Worm (Caenorhabditis elegans): ENCODE measurements around the gene tba-4.
"Not testable (repeated sequence)": the region's sequence is repeated elsewhere in the genome, so short reads cannot be mapped to it uniquely, and the experiment has no call there.

Gene tba-4

DNA sequence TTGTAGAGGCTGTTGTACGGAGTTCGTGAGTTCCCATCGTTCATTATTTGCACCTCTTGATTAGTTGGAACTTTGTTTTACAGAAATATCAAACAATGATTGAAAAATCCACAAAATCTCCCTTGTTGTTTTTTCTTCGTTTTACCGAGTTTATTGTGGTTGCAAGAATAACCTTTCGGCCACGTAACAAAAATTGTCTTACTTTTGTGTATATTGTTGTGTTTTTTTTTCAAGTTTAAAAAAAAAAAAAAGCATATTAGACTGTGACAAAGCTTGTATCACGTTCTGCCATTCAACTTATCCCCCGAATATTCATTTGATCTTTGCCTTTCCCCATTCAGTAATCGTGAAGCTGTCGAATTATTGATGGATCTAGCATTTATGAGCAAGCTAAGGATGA is 1.3 kb upstream of the tba-4 start, which contains the start of gene F44F4.10:
Gene F44F4.10 (minus strand): TSS at position 101 of the 400 bp plus-strand sequence.
- TF ChIP-seq lim-6 (tag; optimal IDR thresholded peaks at IDR 0.05) = no peak
- no peak for TF ChIP-seq che-1 (tag; optimal IDR thresholded peaks at IDR 0.05)
- TF ChIP-seq tbx-2 (tag; optimal IDR thresholded peaks at IDR 0.05) = no peak
- no peak for TF ChIP-seq ceh-30 (tag; optimal IDR thresholded peaks at IDR 0.05)
- TF ChIP-seq ceh-2 (tag; optimal IDR thresholded peaks at IDR 0.05) = no peak

ce11 chrII:10922874-10923273 is 4.4 kb downstream of the tba-4 start, which contains the start of gene Y19D2B.1:
Gene Y19D2B.1, minus strand, starts transcription at chrII:10922974.
- not testable (repeated sequence) for TF ChIP-seq ceh-14, nhr-11, unc-86 (tag; optimal IDR thresholded peaks at IDR 0.05)

DNA sequence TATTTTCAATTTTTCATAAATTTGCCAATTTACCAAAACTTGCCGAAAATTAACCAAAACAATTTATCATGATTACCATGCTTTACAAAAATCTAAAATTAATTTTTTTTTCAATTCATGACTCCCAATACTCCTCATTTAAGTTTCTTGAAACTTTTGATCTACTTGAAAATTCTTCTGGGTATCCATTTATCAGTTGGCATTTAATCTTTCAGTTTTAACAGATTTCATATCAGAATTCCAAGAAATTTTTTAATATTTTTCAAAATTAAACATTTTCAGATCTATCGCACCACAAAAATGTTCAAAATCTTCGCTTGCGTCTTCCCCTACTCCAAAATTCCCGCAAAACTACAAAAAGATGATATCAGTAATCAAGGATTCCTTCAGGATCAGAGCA is 5.4 kb downstream of the tba-4 start, which contains the start of gene Y19D2B.2:
Gene Y19D2B.2 (plus strand): TSS at position 301 of the 400 bp plus-strand sequence.
- TF ChIP-seq mec-3 (tag; optimal IDR thresholded peaks at IDR 0.05; ENCODE audit: borderline replicate concordance) (no peak), fkh-10 (GFP tag; optimal IDR thresholded peaks at IDR 0.05) (no peak), pha-2 (tag; optimal IDR thresholded peaks at IDR 0.05) (no peak), elt-4 (tag; optimal IDR thresholded peaks at IDR 0.05) (no peak), pha-4 (tag; optimal IDR thresholded peaks at IDR 0.05) (no peak), syd-9 (tag; optimal IDR thresholded peaks at IDR 0.05) (no peak), ceh-31 (tag; optimal IDR thresholded peaks at IDR 0.05) (no peak), ttx-3 (tag; optimal IDR thresholded peaks at IDR 0.05) (no peak), K02D7.2 (tag; optimal IDR thresholded peaks at IDR 0.05) (no peak), unc-3 (GFP tag; conservative IDR thresholded peaks at IDR 0.05) (no peak), unc-3 (tag; optimal IDR thresholded peaks at IDR 0.05) (no peak), hlh-13 (GFP tag; optimal IDR thresholded peaks at IDR 0.05) (no peak), lin-11 (tag; optimal IDR thresholded peaks at IDR 0.05) (no peak), madf-2 (tag; optimal IDR thresholded peaks at IDR 0.05) (no peak), npax-4 (tag; optimal IDR thresholded peaks at IDR 0.05) (no peak), pqm-1 (tag; optimal IDR thresholded peaks at IDR 0.05) (no peak), unc-42 (tag; optimal IDR thresholded peaks at IDR 0.05) (no peak), ceh-19 (GFP tag; optimal IDR thresholded peaks at IDR 0.05) (no peak), F13H6.1 (tag; optimal IDR thresholded peaks at IDR 0.05) (no peak)

- TF ChIP-seq ceh-22 (tag; optimal IDR thresholded peaks at IDR 0.05) (no peak), ama-1 (optimal IDR thresholded peaks at IDR 0.05) (no peak), elt-2 (tag; optimal IDR thresholded peaks at IDR 0.05) (peak; percentile 84), ceh-6 (GFP tag; optimal IDR thresholded peaks at IDR 0.05) (no peak)
Observed at ce11 chrII:10924669-10925068, 6.2 kb downstream of the tba-4 start.

- TF ChIP-seq ceh-31 (tag; optimal IDR thresholded peaks at IDR 0.05) (peak; percentile 18), ceh-34 (tag; optimal IDR thresholded peaks at IDR 0.05) (no peak), elt-2 (tag; optimal IDR thresholded peaks at IDR 0.05) (peak; percentile 33)
Observed at ce11 chrII:10925804-10926570, 7.5 kb downstream of the tba-4 start, which contains the start of gene metr-1. Gene metr-1, plus strand, starts transcription at chrII:10926561.
